Worm (Caenorhabditis elegans) whole organism, L3 larva: Measurements from ENCODE around the gene Y79H2A.12.

Source experiments
- ceh-82 ChIP-seq: fragments of 150-350 bp; optimal IDR thresholded peaks from 2 replicates; lab custom pipeline; 2014; ENCODE audit warnings: missing biosample characterization, missing genetic modification characterization
- elt-1 ChIP-seq: fragments of 150-350 bp; optimal IDR thresholded peaks from 2 replicates; lab custom pipeline; 2014; ENCODE audit warnings: missing biosample characterization, missing genetic modification characterization
- lin-15B ChIP-seq: fragments of 150-350 bp; optimal IDR thresholded peaks from 2 replicates; lab custom pipeline; 2014; ENCODE audit warnings: missing biosample characterization, missing genetic modification characterization
- lin-39 ChIP-seq: fragments of 150-350 bp; optimal IDR thresholded peaks from 2 replicates; lab custom pipeline; 2018; ENCODE audit warnings: missing biosample characterization, missing genetic modification reagents, missing genetic modification characterization
- nhr-237 ChIP-seq: fragments of 150-350 bp; optimal IDR thresholded peaks from 2 replicates; lab custom pipeline; 2014; ENCODE audit warnings: missing biosample characterization, missing genetic modification characterization
- nhr-76 ChIP-seq: fragments of 150-350 bp; sonication (generic microtip); optimal IDR thresholded peaks from 5 replicates; lab custom pipeline; 2014; ENCODE audit warnings: missing biosample characterization, missing genetic modification characterization
- nhr-77 ChIP-seq: fragments of 150-350 bp; optimal IDR thresholded peaks from 2 replicates; lab custom pipeline; 2014; ENCODE audit warnings: missing biosample characterization, missing genetic modification characterization
- sea-2 ChIP-seq: fragments of 150-350 bp; sonication (generic microtip); optimal IDR thresholded peaks from 4 replicates; lab custom pipeline; 2014; ENCODE audit warnings: missing biosample characterization, missing genetic modification reagents, missing genetic modification characterization

DNA sequence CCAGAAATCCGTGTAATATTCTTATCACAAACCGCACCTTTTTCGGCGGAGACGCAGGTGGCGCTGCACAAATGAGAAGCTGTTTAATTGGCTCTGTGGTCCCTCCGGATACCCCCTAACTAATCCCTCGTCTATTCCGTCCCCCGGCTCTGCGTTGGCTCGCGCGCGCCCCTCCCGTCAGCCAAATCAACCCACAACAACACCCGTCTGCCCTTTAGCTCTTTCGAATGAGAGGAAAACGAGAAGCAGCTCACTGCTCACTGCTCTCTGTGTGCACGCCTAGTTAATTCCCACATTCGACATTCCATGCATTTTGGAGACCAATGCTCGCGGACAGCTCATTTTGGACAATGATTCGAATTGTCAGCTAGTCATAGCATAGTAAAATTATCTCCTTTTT is 31.4 kb upstream of the Y79H2A.12 start:
- no peak for TF ChIP-seq ceh-82 (tag; lab: Kevin White, UChicago)
- no peak for TF ChIP-seq nhr-237 (tag; lab: Kevin White, UChicago)
- TF ChIP-seq elt-1 (tag; lab: Kevin White, UChicago) = no peak
- TF ChIP-seq lin-39 = no peak
- no peak for TF ChIP-seq nhr-77 (tag; lab: Kevin White, UChicago)
- TF ChIP-seq lin-15B (tag; lab: Kevin White, UChicago) = no peak
- no peak for TF ChIP-seq nhr-76 (tag; lab: Kevin White, UChicago)
- TF ChIP-seq sea-2 (GFP tag; lab: Kevin White, UChicago) = no peak
